Worm (Caenorhabditis elegans) whole organism, young adult: ENCODE measurements around the gene znf-593.

Source experiments
- B0019.2 ChIP-seq: fragments of 200-800 bp; sonication (Bioruptor generic); conservative IDR thresholded peaks from 2 replicates; pipeline ENCODE4 v1.3.6; 2022; ENCODE audit warnings: missing genetic modification reagents, missing genetic modification characterization, missing compliant biosample characterization
- B0261.1 ChIP-seq: sonication (generic microtip); optimal IDR thresholded peaks from 2 replicates; lab custom pipeline; 2016; ENCODE audit warnings: mild to moderate bottlenecking, missing genetic modification characterization, moderate library complexity, missing compliant biosample characterization
- B0336.3 ChIP-seq: fragments of 200-800 bp; sonication (Bioruptor generic); IDR thresholded peaks from 2 replicates; pipeline ENCODE4 v1.3.6; 2022; ENCODE audit warnings: missing genetic modification characterization, missing compliant biosample characterization
- C06A6.2 ChIP-seq: fragments of 200-800 bp; sonication (Bioruptor generic); conservative IDR thresholded peaks from 2 replicates; pipeline ENCODE4 v1.3.6; 2022; ENCODE audit warnings: missing genetic modification characterization, missing compliant biosample characterization
- F10E7.11 ChIP-seq: sonication (generic microtip); optimal IDR thresholded peaks from 2 replicates; lab custom pipeline; 2017; ENCODE audit warnings: mild to moderate bottlenecking, missing genetic modification characterization, moderate library complexity, missing compliant biosample characterization
- F23B12.7 ChIP-seq: sonication (generic microtip); optimal IDR thresholded peaks from 2 replicates; lab custom pipeline; 2017; ENCODE audit warnings: missing genetic modification characterization, mild to moderate bottlenecking, missing compliant biosample characterization, antibody characterized with exemption, moderate library complexity; ENCODE audit not compliant: insufficient read depth
- F49E8.2 ChIP-seq: sonication (generic microtip); optimal IDR thresholded peaks from 3 replicates; lab custom pipeline; 2017; ENCODE audit warnings: missing genetic modification characterization, mild to moderate bottlenecking, missing compliant biosample characterization, antibody characterized with exemption, moderate library complexity; ENCODE audit not compliant: insufficient read depth
- F57A8.1 ChIP-seq: fragments of 200-800 bp; sonication (Bioruptor generic); optimal IDR thresholded peaks from 2 replicates; lab custom pipeline; 2018; ENCODE audit warnings: mild to moderate bottlenecking, missing genetic modification characterization, moderate library complexity, missing compliant biosample characterization
- athp-1 ChIP-seq: sonication (generic microtip); optimal IDR thresholded peaks from 2 replicates; lab custom pipeline; 2017; ENCODE audit warnings: mild to moderate bottlenecking, missing genetic modification characterization, missing compliant biosample characterization
- attf-3 ChIP-seq: fragments of 200-800 bp; sonication (Bioruptor generic); conservative IDR thresholded peaks from 2 replicates; pipeline ENCODE4 v1.3.6; 2022; ENCODE audit warnings: missing genetic modification reagents, missing genetic modification characterization, missing compliant biosample characterization
- cebp-1 ChIP-seq, 2 experiments: fragments of 200-800 bp in 1 of 2; sonication (Bioruptor generic) in 1 of 2; sonication (generic microtip) in 1 of 2; IDR thresholded peaks in 1 of 2; optimal IDR thresholded peaks in 1 of 2; 2 replicates each; pipeline versions ENCODE4 v1.3.6 to Lab custom; 2017 to 2022; ENCODE audit warnings: missing compliant biosample characterization in 2 of 2, missing genetic modification characterization in 2 of 2, mild to moderate bottlenecking in 1 of 2, missing genetic modification reagents in 1 of 2, moderate library complexity in 1 of 2
- cebp-2 ChIP-seq: fragments of 200-800 bp; sonication (Bioruptor generic); IDR thresholded peaks from 2 replicates; pipeline ENCODE4 v1.3.6; 2022; ENCODE audit warnings: missing genetic modification characterization, missing compliant biosample characterization
- ceh-58 ChIP-seq: fragments of 200-800 bp; sonication (Bioruptor generic); IDR thresholded peaks from 2 replicates; pipeline ENCODE4 v1.3.6; 2022; ENCODE audit warnings: missing genetic modification characterization, missing compliant biosample characterization
- ceh-91 ChIP-seq: fragments of 200-800 bp; sonication (Bioruptor generic); IDR thresholded peaks from 2 replicates; pipeline ENCODE4 v1.3.6; 2022; ENCODE audit warnings: missing genetic modification reagents, missing genetic modification characterization, missing compliant biosample characterization
- chd-7 ChIP-seq: sonication (generic microtip); optimal IDR thresholded peaks from 2 replicates; lab custom pipeline; 2016; ENCODE audit warnings: mild to moderate bottlenecking, missing genetic modification characterization, moderate library complexity, missing compliant biosample characterization
- die-1 ChIP-seq: sonication (generic microtip); optimal IDR thresholded peaks from 2 replicates; lab custom pipeline; 2016; ENCODE audit warnings: missing genotype, mild to moderate bottlenecking, missing genetic modification characterization, missing compliant biosample characterization
- egl-44 ChIP-seq: fragments of 200-800 bp; sonication (Bioruptor generic); IDR thresholded peaks from 2 replicates; pipeline ENCODE4 v1.3.6; 2022; ENCODE audit warnings: missing genetic modification reagents, missing genetic modification characterization, missing compliant biosample characterization
- egrh-3 ChIP-seq: fragments of 200-800 bp; sonication (Bioruptor generic); IDR thresholded peaks from 2 replicates; pipeline ENCODE4 v1.3.6; 2022; ENCODE audit warnings: missing genetic modification reagents, missing genetic modification characterization, missing compliant biosample characterization
- fkh-3 ChIP-seq: sonication (generic microtip); optimal IDR thresholded peaks from 2 replicates; lab custom pipeline; 2016; ENCODE audit warnings: mild to moderate bottlenecking, missing genetic modification characterization, missing compliant biosample characterization
- him-1 ChIP-seq: sonication (generic microtip); optimal IDR thresholded peaks from 2 replicates; lab custom pipeline; 2016; ENCODE audit warnings: missing genotype, missing genetic modification reagents, missing genetic modification characterization, missing compliant biosample characterization
- hlh-26 ChIP-seq: fragments of 200-800 bp; sonication (Bioruptor generic); conservative IDR thresholded peaks from 2 replicates; pipeline ENCODE4 v1.3.6; 2022; ENCODE audit warnings: missing genetic modification reagents, missing genetic modification characterization, missing compliant biosample characterization
- hmg-20 ChIP-seq: fragments of 200-800 bp; sonication (Bioruptor generic); IDR thresholded peaks from 2 replicates; pipeline ENCODE4 v1.3.6; 2022; ENCODE audit warnings: missing genetic modification reagents, missing genetic modification characterization, missing compliant biosample characterization
- hrde-1 ChIP-seq: sonication (generic microtip); optimal IDR thresholded peaks from 2 replicates; lab custom pipeline; 2016; ENCODE audit warnings: missing genetic modification characterization, mild to moderate bottlenecking, missing compliant biosample characterization, moderate library complexity, missing genotype, missing genetic modification reagents, borderline replicate concordance
- hsf-1 ChIP-seq: fragments of 200-800 bp; sonication (Bioruptor generic); IDR thresholded peaks from 2 replicates; pipeline ENCODE4 v1.3.6; 2022; ENCODE audit warnings: missing genetic modification reagents, missing genetic modification characterization, missing compliant biosample characterization
- lag-1 ChIP-seq: fragments of 200-800 bp; sonication (Bioruptor generic); IDR thresholded peaks from 2 replicates; pipeline ENCODE4 v1.3.6; 2022; ENCODE audit warnings: missing genetic modification reagents, missing genetic modification characterization, missing compliant biosample characterization
- let-526 ChIP-seq: fragments of 200-800 bp; sonication (Bioruptor generic); IDR thresholded peaks from 2 replicates; pipeline ENCODE4 v1.3.6; 2022; ENCODE audit warnings: missing genetic modification reagents, missing genetic modification characterization, missing compliant biosample characterization
- lin-26 ChIP-seq: fragments of 200-800 bp; sonication (Bioruptor generic); IDR thresholded peaks from 2 replicates; pipeline ENCODE4 v1.3.6; 2022; ENCODE audit warnings: missing genetic modification reagents, missing genetic modification characterization, missing compliant biosample characterization
- lin-35 ChIP-seq, 3 experiments: fragments of 150-350 bp in 2 of 3; sonication (generic microtip) in 1 of 3; optimal IDR thresholded peaks; 2 replicates each; lab custom pipeline; 2014 to 2018; ENCODE audit warnings: missing biosample characterization in 3 of 3, missing genetic modification characterization in 3 of 3, missing genetic modification reagents in 3 of 3
- madf-3 ChIP-seq: fragments of 200-800 bp; sonication (Bioruptor generic); IDR thresholded peaks from 2 replicates; pipeline ENCODE4 v1.3.6; 2022; ENCODE audit warnings: missing genetic modification reagents, missing genetic modification characterization, missing compliant biosample characterization
- madf-6 ChIP-seq: fragments of 200-800 bp; sonication (Bioruptor generic); IDR thresholded peaks from 2 replicates; pipeline ENCODE4 v1.3.6; 2022; ENCODE audit warnings: missing genetic modification reagents, missing genetic modification characterization, missing compliant biosample characterization
- madf-8 ChIP-seq: fragments of 200-800 bp; sonication (Bioruptor generic); conservative IDR thresholded peaks from 2 replicates; pipeline ENCODE4 v1.3.6; 2022; ENCODE audit warnings: missing genetic modification reagents, missing genetic modification characterization, missing compliant biosample characterization
- mcd-1 ChIP-seq: fragments of 200-800 bp; sonication (Bioruptor generic); IDR thresholded peaks from 2 replicates; pipeline ENCODE4 v1.3.6; 2022; ENCODE audit warnings: missing genetic modification reagents, missing genetic modification characterization, missing compliant biosample characterization
- nhr-27 ChIP-seq: fragments of 200-800 bp; sonication (Bioruptor generic); optimal IDR thresholded peaks from 2 replicates; lab custom pipeline; 2018; ENCODE audit warnings: mild to moderate bottlenecking, missing genetic modification characterization, moderate library complexity, missing compliant biosample characterization
- pha-4 ChIP-seq: fragments of 150-350 bp; sonication (generic microtip); optimal IDR thresholded peaks from 2 replicates; lab custom pipeline; 2014; ENCODE audit warnings: missing biosample characterization, missing genetic modification reagents, missing genetic modification characterization
- rcor-1 ChIP-seq: fragments of 200-800 bp; sonication (Bioruptor generic); IDR thresholded peaks from 2 replicates; pipeline ENCODE4 v1.3.6; 2022; ENCODE audit warnings: missing genetic modification reagents, missing genetic modification characterization, missing compliant biosample characterization
- rpc-1 ChIP-seq, 2 experiments: fragments of 150-350 bp in 1 of 2; sonication (generic microtip) in 1 of 2; optimal IDR thresholded peaks; 2 replicates each; lab custom pipeline; 2014 to 2018; ENCODE audit warnings: missing biosample characterization in 1 of 2, missing genetic modification characterization in 1 of 2, missing genetic modification reagents in 1 of 2, missing genotype in 1 of 2
- sdz-38 ChIP-seq: sonication (generic microtip); optimal IDR thresholded peaks from 2 replicates; lab custom pipeline; 2016; ENCODE audit warnings: missing genotype, missing genetic modification characterization, missing compliant biosample characterization
- tbx-9 ChIP-seq: sonication (generic microtip); optimal IDR thresholded peaks from 2 replicates; lab custom pipeline; 2016; ENCODE audit warnings: borderline replicate concordance, missing genetic modification characterization, inconsistent platforms, missing compliant biosample characterization
- unc-62 ChIP-seq: fragments of 150-350 bp; optimal IDR thresholded peaks from 2 replicates; lab custom pipeline; 2014; ENCODE audit warnings: missing biosample characterization, missing genetic modification reagents, missing genetic modification characterization
- zim-3 ChIP-seq: sonication (generic microtip); optimal IDR thresholded peaks from 2 replicates; lab custom pipeline; 2017; ENCODE audit warnings: mild to moderate bottlenecking, missing genetic modification characterization, moderate library complexity, missing compliant biosample characterization
- ztf-18 ChIP-seq: sonication (generic microtip); optimal IDR thresholded peaks from 2 replicates; lab custom pipeline; 2016; ENCODE audit warnings: missing genotype, mild to moderate bottlenecking, missing genetic modification characterization, missing compliant biosample characterization
- ztf-22 ChIP-seq: fragments of 200-800 bp; sonication (Bioruptor generic); optimal IDR thresholded peaks from 2 replicates; lab custom pipeline; 2018; ENCODE audit warnings: mild to moderate bottlenecking, missing genetic modification characterization, moderate library complexity, missing compliant biosample characterization
- ztf-25 ChIP-seq: fragments of 200-800 bp; sonication (Bioruptor generic); IDR thresholded peaks from 2 replicates; pipeline ENCODE4 v1.3.6; 2022; ENCODE audit warnings: missing genetic modification reagents, missing genetic modification characterization, missing compliant biosample characterization
- ztf-26 ChIP-seq: sonication (generic microtip); optimal IDR thresholded peaks from 2 replicates; lab custom pipeline; 2017; ENCODE audit warnings: missing genetic modification characterization, missing compliant biosample characterization
- ztf-28 ChIP-seq: fragments of 200-800 bp; sonication (Bioruptor generic); IDR thresholded peaks from 2 replicates; pipeline ENCODE4 v1.3.6; 2022; ENCODE audit warnings: missing genetic modification reagents, missing genetic modification characterization, missing compliant biosample characterization

Gene znf-593

DNA sequence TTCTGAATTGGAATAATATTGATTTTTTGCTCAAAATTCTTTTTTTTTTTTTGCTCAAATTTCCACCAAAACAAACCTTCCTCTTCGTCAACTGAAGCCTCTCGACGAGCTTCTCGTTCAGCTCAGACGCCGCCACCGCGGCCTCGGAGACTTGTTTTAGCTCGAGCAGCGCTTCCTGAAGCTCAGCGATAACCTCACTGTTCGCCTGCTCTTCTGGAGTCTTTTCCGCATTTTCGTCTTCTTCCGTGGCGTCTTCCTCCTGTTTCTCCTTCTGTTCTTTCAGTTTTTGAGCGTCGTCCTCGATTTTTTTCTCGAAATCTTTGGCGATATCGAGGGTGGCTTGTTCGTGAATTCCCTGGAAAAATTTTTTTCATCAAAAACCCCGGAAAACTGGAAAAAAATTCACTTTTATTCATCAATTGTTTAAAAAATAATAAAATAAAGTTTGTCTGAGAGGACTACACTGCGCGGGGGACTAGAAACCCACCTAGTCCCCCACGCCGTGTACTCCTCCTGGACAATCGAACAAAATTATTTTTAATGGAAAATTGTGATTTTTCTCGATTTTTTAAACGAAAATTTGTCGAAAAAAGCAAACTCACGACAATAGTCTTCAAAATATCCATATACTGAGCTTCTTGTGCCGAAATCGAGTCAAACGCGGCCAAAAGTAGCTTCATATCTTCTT is 27.7 kb upstream of the znf-593 start (continued):
- 0 out of 2 replicates have a peak, but pooled peaks have one; percentile 69 for TF ChIP-seq madf-3 (GFP tag; lab: Robert Waterston, UW)
- TF ChIP-seq ztf-22, result no peak
- no peak for TF ChIP-seq sdz-38 (tag; lab: Kevin White, UChicago)
- TF ChIP-seq rpc-1 (optimal IDR thresholded peaks at IDR 0.05; lab: Kevin White, UChicago), result no peak
- TF ChIP-seq rpc-1 (tag; optimal IDR thresholded peaks at IDR 0.05; lab: Kevin White, UChicago), result no peak
- TF ChIP-seq chd-7, result peak; percentile 46
- TF ChIP-seq hsf-1, result peak; percentile 57; the same call in 1 of the 2 replicates
- peak; percentile 60 for TF ChIP-seq F10E7.11 (tag; lab: Kevin White, UChicago)
- peak; percentile 37 for TF ChIP-seq madf-8 (GFP tag; lab: Robert Waterston, UW)
- TF ChIP-seq B0019.2 (GFP tag; lab: Robert Waterston, UW), result 0 out of 2 replicates have a peak, but pooled peaks have one; percentile 43
- peak; percentile 51 for TF ChIP-seq him-1 (tag; lab: Kevin White, UChicago)
- TF ChIP-seq let-526 (GFP tag; lab: Robert Waterston, UW), result peak; percentile 41; the same call in 1 of the 2 replicates
- peak; percentile 0 for TF ChIP-seq ztf-18 (tag; lab: Kevin White, UChicago)
- TF ChIP-seq ztf-26 (tag; lab: Kevin White, UChicago), result peak; percentile 37
- TF ChIP-seq egl-44 (GFP tag; lab: Robert Waterston, UW), result no peak
- no peak for TF ChIP-seq ztf-28 (GFP tag; lab: Robert Waterston, UW)
- peak; percentile 46; the same call in 1 of the 2 replicates for TF ChIP-seq ceh-91 (GFP tag; lab: Robert Waterston, UW)
- no peak for TF ChIP-seq fkh-3 (tag; lab: Kevin White, UChicago)
- TF ChIP-seq hrde-1 (tag; lab: Kevin White, UChicago), result peak; percentile 47
- no peak for TF ChIP-seq unc-62 (GFP tag; lab: Kevin White, UChicago)
- TF ChIP-seq F23B12.7, result no peak
- TF ChIP-seq athp-1 (tag; lab: Kevin White, UChicago), result peak; percentile 79
- TF ChIP-seq B0336.3 (GFP tag; lab: Robert Waterston, UW), result peak; percentile 80
- TF ChIP-seq cebp-1 (GFP tag; IDR thresholded peaks at IDR 0.05; lab: Robert Waterston, UW), result no peak
- TF ChIP-seq cebp-1 (tag; optimal IDR thresholded peaks at IDR 0.05; lab: Kevin White, UChicago), result peak; percentile 55
- peak; percentile 72 for TF ChIP-seq madf-6
- TF ChIP-seq ztf-25 (GFP tag; lab: Robert Waterston, UW), result no peak; the same call in 1 of the 2 replicates
- no peak for TF ChIP-seq die-1 (tag; lab: Kevin White, UChicago)
- 0 out of 2 replicates have a peak, but pooled peaks have one; percentile 26 for TF ChIP-seq C06A6.2 (GFP tag; lab: Robert Waterston, UW)
- TF ChIP-seq lag-1, result 0 out of 2 replicates have a peak, but pooled peaks have one; percentile 54
- TF ChIP-seq pha-4 (tag; lab: Kevin White, UChicago), result no peak
- peak; percentile 58; the same call in 1 of the 2 replicates for TF ChIP-seq hmg-20
- TF ChIP-seq egrh-3, result 0 out of 2 replicates have a peak, but pooled peaks have one; percentile 17
- no peak for TF ChIP-seq ceh-58 (GFP tag; lab: Robert Waterston, UW)
- no peak for TF ChIP-seq lin-26
- TF ChIP-seq F49E8.2, result peak; percentile 39
- TF ChIP-seq attf-3 (GFP tag; lab: Robert Waterston, UW), result no peak
- TF ChIP-seq rcor-1 (GFP tag; lab: Robert Waterston, UW), result peak; percentile 82
- peak; percentile 79 for TF ChIP-seq mcd-1 (GFP tag; lab: Robert Waterston, UW)
- TF ChIP-seq B0261.1, result peak; percentile 20
- peak in 1 of 3 experiments; percentile 78 for TF ChIP-seq lin-35 (GFP tag; optimal IDR thresholded peaks at IDR 0.05; lab: Kevin White, UChicago)
- no peak for TF ChIP-seq hlh-26 (GFP tag; lab: Robert Waterston, UW)
- TF ChIP-seq nhr-27 (tag; lab: Kevin White, UChicago), result peak; percentile 74
- TF ChIP-seq tbx-9 (tag; lab: Kevin White, UChicago), result no peak
- TF ChIP-seq cebp-2, result no peak
- TF ChIP-seq zim-3, result peak; percentile 74
- TF ChIP-seq F57A8.1 (GFP tag; lab: Kevin White, UChicago), result no peak
